Fruit fly (Drosophila melanogaster) whole organism, adult: Measurements from ENCODE around the gene galla-2.

ENCODE experiments used
- CG11617 ChIP-seq: fragments of 200-800 bp; sonication (Bioruptor generic); optimal IDR thresholded peaks from 2 replicates; lab custom pipeline; 2017; ENCODE audit warnings: mild to moderate bottlenecking, missing biosample characterization, missing genetic modification reagents, missing genetic modification characterization
- CG12768 ChIP-seq: fragments of 200-800 bp; sonication (Bioruptor generic); optimal IDR thresholded peaks from 2 replicates; lab custom pipeline; 2017; ENCODE audit warnings: missing biosample characterization, missing genetic modification characterization, mild to moderate bottlenecking, moderate library complexity, missing genetic modification reagents
- CG14711 ChIP-seq: fragments of 200-800 bp; sonication (Bioruptor generic); optimal IDR thresholded peaks from 2 replicates; lab custom pipeline; 2018; ENCODE audit warnings: missing biosample characterization, mild to moderate bottlenecking, missing genetic modification characterization, moderate library complexity
- CG1620 ChIP-seq: fragments of 200-800 bp; sonication (Bioruptor generic); optimal IDR thresholded peaks from 2 replicates; lab custom pipeline; 2016; ENCODE audit warnings: missing biosample characterization, missing genetic modification characterization
- CG33017 ChIP-seq: fragments of 200-800 bp; sonication (Bioruptor generic); optimal IDR thresholded peaks from 2 replicates; lab custom pipeline; 2018; ENCODE audit warnings: missing biosample characterization, mild to moderate bottlenecking, missing genetic modification characterization, moderate library complexity
- CG5204 ChIP-seq: fragments of 200-800 bp; sonication (Bioruptor generic); optimal IDR thresholded peaks from 2 replicates; lab custom pipeline; 2016; ENCODE audit warnings: missing biosample characterization, missing genetic modification characterization
- CG7045 ChIP-seq: fragments of 200-800 bp; sonication (Bioruptor generic); optimal IDR thresholded peaks from 2 replicates; lab custom pipeline; 2017; ENCODE audit warnings: missing biosample characterization, mild to moderate bottlenecking, missing genetic modification characterization
- CG7101 ChIP-seq: fragments of 200-800 bp; sonication (Bioruptor generic); optimal IDR thresholded peaks from 2 replicates; lab custom pipeline; 2018; ENCODE audit warnings: missing biosample characterization, mild to moderate bottlenecking, missing genetic modification characterization, moderate library complexity
- Clk ChIP-seq: fragments of 200-800 bp; sonication (Bioruptor generic); optimal IDR thresholded peaks from 2 replicates; lab custom pipeline; 2017; ENCODE audit warnings: missing biosample characterization, missing genetic modification characterization
- Crg-1 ChIP-seq: fragments of 200-800 bp; sonication (Bioruptor generic); optimal IDR thresholded peaks from 2 replicates; lab custom pipeline; 2016; ENCODE audit warnings: missing biosample characterization, missing genetic modification characterization
- Hr96 ChIP-seq: fragments of 200-800 bp; sonication (Bioruptor generic); optimal IDR thresholded peaks from 2 replicates; lab custom pipeline; 2016; ENCODE audit warnings: missing biosample characterization, missing genetic modification characterization
- Mnt ChIP-seq: fragments of 200-800 bp; sonication (Bioruptor generic); optimal IDR thresholded peaks from 2 replicates; lab custom pipeline; 2016; ENCODE audit warnings: missing biosample characterization, mild to moderate bottlenecking, missing genetic modification characterization
- bab1 ChIP-seq: fragments of 200-800 bp; sonication (Bioruptor generic); optimal IDR thresholded peaks from 3 replicates; lab custom pipeline; 2019; ENCODE audit warnings: missing biosample characterization, mild to moderate bottlenecking, missing genetic modification characterization, moderate library complexity
- cic ChIP-seq: fragments of 200-800 bp; sonication (Bioruptor generic); optimal IDR thresholded peaks from 2 replicates; lab custom pipeline; 2017; ENCODE audit warnings: missing biosample characterization, mild to moderate bottlenecking, missing genetic modification characterization, moderate library complexity
- cnc ChIP-seq, 2 experiments: fragments of >200 bp; optimal IDR thresholded peaks; 2 replicates each; lab custom pipeline; 2017
- kay ChIP-seq: fragments of 200-800 bp; sonication (Bioruptor generic); peaks from one replicate; lab custom pipeline; 2016; ENCODE audit warnings: missing biosample characterization, missing genetic modification characterization, borderline replicate concordance
- ovo ChIP-seq: fragments of 200-800 bp; sonication (Bioruptor generic); optimal IDR thresholded peaks from 2 replicates; lab custom pipeline; 2016; ENCODE audit warnings: missing biosample characterization, missing genetic modification characterization
- pad ChIP-seq: fragments of 200-800 bp; sonication (Bioruptor generic); optimal IDR thresholded peaks from 3 replicates; lab custom pipeline; 2017; ENCODE audit warnings: missing biosample characterization, missing genetic modification characterization, mild to moderate bottlenecking, moderate library complexity, missing genetic modification reagents
- tj ChIP-seq: fragments of 200-800 bp; sonication (Bioruptor generic); optimal IDR thresholded peaks from 3 replicates; lab custom pipeline; 2017; ENCODE audit warnings: missing biosample characterization, mild to moderate bottlenecking, missing genetic modification characterization, moderate library complexity
- toe ChIP-seq: fragments of 200-800 bp; sonication (Bioruptor generic); optimal IDR thresholded peaks from 2 replicates; lab custom pipeline; 2016; ENCODE audit warnings: missing biosample characterization, missing genetic modification characterization

The galla-2 gene

dm6 chr3L:10843273-10843672, 39.4 kb upstream of the galla-2 start:
- no peak for TF ChIP-seq CG14711 (tag; lab: Kevin White, UChicago)
- no peak for TF ChIP-seq CG12768 (GFP tag; lab: Kevin White, UChicago)
- TF ChIP-seq Clk (GFP tag; lab: Kevin White, UChicago) = no peak
- TF ChIP-seq Crg-1 (GFP tag; lab: Kevin White, UChicago) = no peak
- TF ChIP-seq pad (GFP tag; lab: Kevin White, UChicago) = no peak

DNA sequence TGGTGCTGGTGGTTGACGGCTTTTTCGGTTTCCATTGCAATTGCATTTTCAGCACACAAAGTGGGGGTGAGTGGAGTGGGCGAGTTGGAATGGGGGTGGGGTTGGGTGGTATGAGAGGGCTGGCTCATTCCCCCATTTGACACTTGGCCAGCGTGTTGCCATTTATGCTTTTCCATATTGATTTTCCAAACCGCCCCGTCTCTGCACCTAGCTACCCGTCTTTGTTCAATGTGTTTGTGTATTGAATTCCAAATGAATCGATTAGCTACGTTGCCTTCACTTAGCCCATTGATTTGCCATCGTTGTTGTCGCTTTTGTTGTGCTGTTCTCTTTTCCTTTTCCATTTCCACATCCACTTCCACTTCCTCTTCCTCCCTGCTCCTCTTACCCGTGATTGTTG, 39.0 kb upstream of the galla-2 start:
- TF ChIP-seq tj (GFP tag; lab: Kevin White, UChicago) (no peak), toe (GFP tag; lab: Kevin White, UChicago) (no peak), CG12768 (GFP tag; lab: Kevin White, UChicago) (no peak), CG5204 (GFP tag; lab: Kevin White, UChicago) (no peak), Mnt (GFP tag; lab: Kevin White, UChicago) (no peak), CG33017 (tag; lab: Kevin White, UChicago) (no peak), pad (GFP tag; lab: Kevin White, UChicago) (no peak), CG1620 (GFP tag; lab: Kevin White, UChicago) (no peak), ovo (GFP tag; lab: Kevin White, UChicago) (no peak), CG7101 (tag; lab: Kevin White, UChicago) (no peak), Clk (GFP tag; lab: Kevin White, UChicago) (no peak), kay (GFP tag; lab: Kevin White, UChicago) (no peak), CG14711 (tag; lab: Kevin White, UChicago) (no peak), CG11617 (GFP tag; lab: Kevin White, UChicago) (no peak)

DNA sequence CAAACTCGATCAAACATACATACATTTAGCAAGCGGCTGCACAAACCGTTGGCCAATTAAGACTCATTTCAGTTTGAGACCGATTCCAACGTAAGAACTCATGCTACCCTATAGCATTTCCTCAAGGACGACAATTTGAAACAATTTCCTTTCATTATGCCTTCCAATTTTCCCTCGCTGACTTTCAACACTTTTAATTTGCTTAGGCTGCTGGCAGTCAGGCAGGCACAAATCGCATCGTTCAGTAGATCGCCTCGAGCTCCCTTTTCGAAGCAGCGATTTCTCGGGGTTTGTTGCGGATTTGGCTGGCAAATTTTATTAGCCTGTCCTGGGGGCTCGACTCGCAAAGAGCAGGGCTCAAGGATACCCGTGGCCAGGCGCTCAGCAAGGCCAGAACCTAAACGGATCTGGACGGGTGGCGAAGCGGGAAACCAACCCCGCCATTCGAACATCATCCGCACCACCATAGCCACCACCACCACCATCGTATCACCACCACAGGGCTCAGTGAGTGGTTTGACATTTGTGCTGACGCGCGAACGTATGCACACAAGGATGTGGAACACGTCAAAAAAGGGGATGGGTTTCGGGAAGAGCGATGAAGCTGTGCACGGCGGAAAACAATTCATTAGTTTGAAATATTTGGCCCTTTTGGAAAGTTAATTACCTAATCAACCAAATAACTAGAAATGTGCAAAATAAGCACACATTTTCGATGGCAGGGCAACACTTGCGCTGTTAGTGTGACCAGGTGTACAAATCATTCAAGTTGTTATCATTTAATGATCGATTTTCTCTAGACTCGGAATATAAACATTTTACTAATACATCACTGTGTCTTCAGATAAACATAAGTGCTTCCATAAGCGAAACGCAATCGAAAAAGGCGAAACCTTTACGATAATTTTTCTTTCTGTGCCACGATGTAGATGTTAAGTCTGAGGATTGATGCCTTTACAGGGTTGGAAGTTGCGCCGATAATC, 37.9 kb upstream of the galla-2 start:
- TF ChIP-seq tj (GFP tag; lab: Kevin White, UChicago) (no peak), pad (GFP tag; lab: Kevin White, UChicago) (no peak), Mnt (GFP tag; lab: Kevin White, UChicago) (no peak), CG11617 (GFP tag; lab: Kevin White, UChicago) (no peak), CG14711 (tag; lab: Kevin White, UChicago) (no peak), cnc (optimal IDR thresholded peaks at IDR 0.05; lab: Kevin White, UChicago) (no peak), cic (no peak), CG7045 (GFP tag; lab: Kevin White, UChicago) (no peak), CG7101 (tag; lab: Kevin White, UChicago) (no peak), Clk (GFP tag; lab: Kevin White, UChicago) (no peak), ovo (GFP tag; lab: Kevin White, UChicago) (no peak), bab1 (no peak), Hr96 (no peak), toe (GFP tag; lab: Kevin White, UChicago) (no peak), CG33017 (tag; lab: Kevin White, UChicago) (no peak), kay (GFP tag; lab: Kevin White, UChicago) (no peak), CG1620 (GFP tag; lab: Kevin White, UChicago) (no peak), Crg-1 (GFP tag; lab: Kevin White, UChicago) (no peak), CG12768 (GFP tag; lab: Kevin White, UChicago) (no peak)

dm6 chr3L:10845758-10846157, 36.9 kb upstream of the galla-2 start:
- TF ChIP-seq CG7101 (tag; lab: Kevin White, UChicago) (no peak), CG11617 (GFP tag; lab: Kevin White, UChicago) (no peak), CG14711 (tag; lab: Kevin White, UChicago) (no peak), CG12768 (GFP tag; lab: Kevin White, UChicago) (no peak), tj (GFP tag; lab: Kevin White, UChicago) (no peak), Mnt (GFP tag; lab: Kevin White, UChicago) (no peak), Hr96 (no peak), Crg-1 (GFP tag; lab: Kevin White, UChicago) (no peak), cic (no peak), cnc (optimal IDR thresholded peaks at IDR 0.05; lab: Kevin White, UChicago) (no peak), CG1620 (GFP tag; lab: Kevin White, UChicago) (no peak), kay (GFP tag; lab: Kevin White, UChicago) (no peak), toe (GFP tag; lab: Kevin White, UChicago) (no peak), ovo (GFP tag; lab: Kevin White, UChicago) (no peak), CG5204 (GFP tag; lab: Kevin White, UChicago) (no peak), CG7045 (GFP tag; lab: Kevin White, UChicago) (no peak), pad (GFP tag; lab: Kevin White, UChicago) (no peak)

dm6 chr3L:10847790-10848492, 34.7 kb upstream of the galla-2 start:
- TF ChIP-seq CG5204 (GFP tag; lab: Kevin White, UChicago) (no peak), CG7045 (GFP tag; lab: Kevin White, UChicago) (no peak), cnc (optimal IDR thresholded peaks at IDR 0.05; lab: Kevin White, UChicago) (no peak), tj (GFP tag; lab: Kevin White, UChicago) (no peak), pad (GFP tag; lab: Kevin White, UChicago) (no peak), ovo (GFP tag; lab: Kevin White, UChicago) (no peak), CG14711 (tag; lab: Kevin White, UChicago) (no peak), Mnt (GFP tag; lab: Kevin White, UChicago) (no peak), CG1620 (GFP tag; lab: Kevin White, UChicago) (no peak), toe (GFP tag; lab: Kevin White, UChicago) (no peak), CG33017 (tag; lab: Kevin White, UChicago) (no peak)
